Fruit fly (Drosophila melanogaster): ENCODE results near the gene CG13599.

- TF ChIP-seq Hr78 (GFP tag; optimal IDR thresholded peaks at IDR 0.05): no peak
- TF ChIP-seq usp (GFP tag; optimal IDR thresholded peaks at IDR 0.05): no peak
- no peak for TF ChIP-seq lola (GFP tag; optimal IDR thresholded peaks at IDR 0.05)
- no peak for TF ChIP-seq pan (optimal IDR thresholded peaks at IDR 0.05)
- TF ChIP-seq GATAd (GFP tag; optimal IDR thresholded peaks at IDR 0.05): no peak
- peak; percentile 26 for TF ChIP-seq Sp1 (GFP tag; optimal IDR thresholded peaks at IDR 0.05)
- TF ChIP-seq Vsx2 (GFP tag; optimal IDR thresholded peaks at IDR 0.05; ENCODE audit: partially characterized antibody): peak; percentile 10
- no peak for TF ChIP-seq psq (GFP tag; optimal IDR thresholded peaks at IDR 0.05)
- no peak for TF ChIP-seq sage (GFP tag; optimal IDR thresholded peaks at IDR 0.05)
- TF ChIP-seq Mio (GFP tag; optimal IDR thresholded peaks at IDR 0.05): no peak
- no peak for TF ChIP-seq br (GFP tag; optimal IDR thresholded peaks at IDR 0.05)
Measured at dm6 chr3R:23962781-23963222, 31.4 kb downstream of the CG13599 start, which contains the start of gene CG31140.
